Worm (Caenorhabditis elegans) whole organism, mixed stage, embryonic: ENCODE results near the gene C40H1.8.

ENCODE experiments used
- M03D4.4 ChIP-seq: sonication (generic microtip); optimal IDR thresholded peaks from 2 replicates; lab custom pipeline; 2017; ENCODE audit warnings: mild to moderate bottlenecking, missing genetic modification characterization, missing compliant biosample characterization
- blmp-1 ChIP-seq: fragments of 150-350 bp; optimal IDR thresholded peaks from 2 replicates; lab custom pipeline; 2014; ENCODE audit warnings: missing biosample characterization, missing genetic modification characterization
- ceh-43 ChIP-seq: fragments of 200-800 bp; sonication (Bioruptor generic); optimal IDR thresholded peaks from 2 replicates; lab custom pipeline; 2018; ENCODE audit warnings: mild to moderate bottlenecking, missing genetic modification characterization, moderate library complexity, missing compliant biosample characterization
- ceh-83 ChIP-seq: fragments of 200-800 bp; sonication (Bioruptor generic); optimal IDR thresholded peaks from 2 replicates; lab custom pipeline; 2018; ENCODE audit warnings: mild to moderate bottlenecking, missing genetic modification characterization, missing compliant biosample characterization
- ces-1 ChIP-seq: fragments of 150-350 bp; optimal IDR thresholded peaks from 2 replicates; lab custom pipeline; 2014; ENCODE audit warnings: missing biosample characterization, missing genetic modification reagents, missing genetic modification characterization
- drap-1 ChIP-seq: fragments of 200-800 bp; sonication (Bioruptor generic); optimal IDR thresholded peaks from 3 replicates; lab custom pipeline; 2018; ENCODE audit warnings: mild to moderate bottlenecking, missing genetic modification characterization, missing compliant biosample characterization
- elt-3 ChIP-seq: fragments of 150-350 bp; optimal IDR thresholded peaks from 2 replicates; lab custom pipeline; 2014; ENCODE audit warnings: missing biosample characterization, missing genetic modification characterization
- flh-1 ChIP-seq: fragments of 200-800 bp; sonication (Bioruptor generic); optimal IDR thresholded peaks from 2 replicates; lab custom pipeline; 2018; ENCODE audit warnings: mild to moderate bottlenecking, missing genetic modification characterization, moderate library complexity, missing compliant biosample characterization
- ham-2 ChIP-seq: fragments of 200-800 bp; sonication (Bioruptor generic); optimal IDR thresholded peaks from 2 replicates; lab custom pipeline; 2018; ENCODE audit warnings: mild to moderate bottlenecking, missing genetic modification characterization, missing compliant biosample characterization
- hlh-1 ChIP-seq: fragments of 150-350 bp; optimal IDR thresholded peaks from 2 replicates; lab custom pipeline; 2014; ENCODE audit warnings: missing biosample characterization, missing genetic modification reagents, missing genetic modification characterization
- lin-13 ChIP-seq: fragments of 150-350 bp; optimal IDR thresholded peaks from 2 replicates; lab custom pipeline; 2014; ENCODE audit warnings: missing biosample characterization, missing genetic modification characterization
- lin-32 ChIP-seq: fragments of 200-800 bp; sonication (Bioruptor generic); optimal IDR thresholded peaks from 2 replicates; lab custom pipeline; 2018; ENCODE audit warnings: mild to moderate bottlenecking, missing genetic modification characterization, missing compliant biosample characterization
- lsy-2 ChIP-seq: fragments of 150-350 bp; optimal IDR thresholded peaks from 2 replicates; lab custom pipeline; 2014; ENCODE audit warnings: missing biosample characterization, missing genetic modification characterization
- mab-5 ChIP-seq: fragments of 150-350 bp; optimal IDR thresholded peaks from 2 replicates; lab custom pipeline; 2014; ENCODE audit warnings: missing biosample characterization, missing genetic modification characterization
- mls-2 ChIP-seq: sonication (generic microtip); optimal IDR thresholded peaks from 2 replicates; lab custom pipeline; 2016; ENCODE audit warnings: mild to moderate bottlenecking, missing genetic modification characterization, moderate library complexity, missing compliant biosample characterization
- nhr-2 ChIP-seq: fragments of 150-350 bp; optimal IDR thresholded peaks from 2 replicates; lab custom pipeline; 2014; ENCODE audit warnings: missing biosample characterization, missing genetic modification characterization
- nhr-237 ChIP-seq: fragments of 150-350 bp; optimal IDR thresholded peaks from 2 replicates; lab custom pipeline; 2014; ENCODE audit warnings: missing biosample characterization, missing genetic modification characterization
- nhr-28 ChIP-seq: fragments of 150-350 bp; optimal IDR thresholded peaks from 2 replicates; lab custom pipeline; 2014; ENCODE audit warnings: missing biosample characterization, missing genetic modification characterization
- nhr-76 ChIP-seq: sonication (generic microtip); optimal IDR thresholded peaks from 2 replicates; lab custom pipeline; 2017; ENCODE audit warnings: missing biosample characterization, missing genetic modification characterization
- sem-2 ChIP-seq: fragments of 200-800 bp; sonication (Bioruptor generic); optimal IDR thresholded peaks from 2 replicates; lab custom pipeline; 2018; ENCODE audit warnings: mild to moderate bottlenecking, missing genetic modification characterization, missing compliant biosample characterization
- snpc-4 ChIP-seq: fragments of 150-350 bp; optimal IDR thresholded peaks from 2 replicates; lab custom pipeline; 2014; ENCODE audit warnings: missing biosample characterization, missing genetic modification characterization
- sptf-1 ChIP-seq: sonication (generic microtip); optimal IDR thresholded peaks from 2 replicates; lab custom pipeline; 2017; ENCODE audit warnings: mild to moderate bottlenecking, missing genetic modification characterization, moderate library complexity, missing compliant biosample characterization
- zip-8 ChIP-seq: fragments of 150-350 bp; optimal IDR thresholded peaks from 2 replicates; lab custom pipeline; 2014; ENCODE audit warnings: missing biosample characterization, missing genetic modification characterization

C40H1.8 gene

DNA sequence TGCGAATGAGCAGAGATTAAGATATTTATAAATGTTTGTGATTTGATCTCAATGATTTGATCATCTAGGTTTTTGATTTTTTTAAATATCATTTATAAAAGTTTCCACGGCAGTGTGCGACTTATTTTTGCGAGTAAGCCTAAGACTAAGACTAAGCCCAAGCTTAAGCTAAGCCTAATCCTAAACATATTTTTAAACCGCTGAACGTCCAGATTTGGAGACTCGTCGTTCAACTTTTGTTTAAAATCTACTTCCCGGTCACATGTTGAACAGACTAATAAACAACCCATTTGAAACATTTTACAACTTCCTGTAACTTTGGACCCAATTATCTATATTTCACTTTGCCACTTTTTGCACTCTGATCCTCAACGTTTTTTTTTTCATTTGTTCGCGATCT, 44.5 kb downstream of the C40H1.8 start, which contains the start of gene K04H4.5:
TSS of gene K04H4.5 (plus strand) at position 301 of the 400 bp plus-strand sequence.
- TF ChIP-seq sem-2 (GFP tag; lab: Kevin White, UChicago), result no peak
- TF ChIP-seq mls-2 (tag; lab: Kevin White, UChicago), result no peak
- TF ChIP-seq M03D4.4 (tag; lab: Kevin White, UChicago), result no peak
- no peak for TF ChIP-seq snpc-4 (tag; lab: Kevin White, UChicago)
- TF ChIP-seq nhr-237 (tag; lab: Kevin White, UChicago), result no peak
- no peak for TF ChIP-seq ham-2 (GFP tag; lab: Kevin White, UChicago)
- no peak for TF ChIP-seq zip-8
- TF ChIP-seq nhr-76 (tag; lab: Kevin White, UChicago), result no peak
- no peak for TF ChIP-seq ceh-43 (GFP tag; lab: Kevin White, UChicago)
- TF ChIP-seq flh-1, result no peak
- TF ChIP-seq hlh-1 (tag; lab: Kevin White, UChicago), result no peak
- no peak for TF ChIP-seq blmp-1
- no peak for TF ChIP-seq sptf-1

- TF ChIP-seq nhr-28, result no peak
- no peak for TF ChIP-seq drap-1
- TF ChIP-seq nhr-237 (tag; lab: Kevin White, UChicago), result no peak
- no peak for TF ChIP-seq ceh-83
- no peak for TF ChIP-seq ces-1 (GFP tag; lab: Kevin White, UChicago)
- no peak for TF ChIP-seq elt-3 (tag; lab: Kevin White, UChicago)
- no peak for TF ChIP-seq lin-13 (tag; lab: Kevin White, UChicago)
- no peak for TF ChIP-seq flh-1
- no peak for TF ChIP-seq nhr-2
Measured at ce11 chrIII:9361228-9361627, 46.7 kb downstream of the C40H1.8 start, which contains the start of gene flp-25. Gene flp-25 (plus strand): TSS chrIII:9361528.

ce11 chrIII:9366376-9366775, 51.9 kb downstream of the C40H1.8 start:
- TF ChIP-seq ceh-43 (GFP tag; lab: Kevin White, UChicago) (no peak), nhr-2 (no peak), nhr-237 (tag; lab: Kevin White, UChicago) (no peak), lin-32 (GFP tag; lab: Kevin White, UChicago) (no peak), mab-5 (no peak), sptf-1 (no peak), lsy-2 (no peak), blmp-1 (no peak)
